Fruit fly (Drosophila melanogaster): Measurements from ENCODE around the gene RanGAP.

DNA sequence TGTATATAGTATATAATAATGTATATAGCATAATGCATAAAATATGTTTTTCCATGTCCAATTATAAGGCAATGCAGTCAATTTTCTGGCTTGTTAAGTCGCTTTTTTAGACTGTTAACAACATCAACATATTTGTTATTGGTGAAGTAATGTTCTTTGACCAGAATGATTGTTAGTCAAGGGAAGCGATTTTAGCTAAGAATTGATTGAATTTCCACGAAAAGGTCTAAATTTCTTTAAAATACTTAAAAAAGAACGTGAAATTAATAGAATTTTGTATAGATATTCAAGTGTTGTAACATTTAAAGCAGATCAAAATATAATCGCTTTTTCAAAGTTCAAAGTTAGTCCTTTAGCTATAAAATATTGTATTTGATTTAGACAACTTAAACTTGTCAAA lies 21.6 kb downstream of the RanGAP start:
- no peak for TF ChIP-seq ttk (optimal IDR thresholded peaks at IDR 0.05)
- no peak for TF ChIP-seq Myc (optimal IDR thresholded peaks at IDR 0.05)
